Fruit fly (Drosophila melanogaster) whole organism, embryonic: ENCODE results near the gene Gyc88E.

Experiments used
- ATbp ChIP-seq: fragments of 200-800 bp; sonication (Bioruptor generic); optimal IDR thresholded peaks from 2 replicates; lab custom pipeline; 2017; ENCODE audit warnings: missing biosample characterization, mild to moderate bottlenecking, missing genetic modification characterization, missing genetic modification reagents
- Asciz ChIP-seq: fragments of 200-800 bp; sonication (Bioruptor generic); optimal IDR thresholded peaks from 2 replicates; lab custom pipeline; 2017; ENCODE audit warnings: missing biosample characterization, mild to moderate bottlenecking, missing genetic modification characterization, missing genetic modification reagents
- Bgb ChIP-seq: fragments of 200-800 bp; sonication (Bioruptor generic); IDR thresholded peaks from 2 replicates; pipeline ENCODE4 v1.3.6; 2022; ENCODE audit warnings: missing biosample characterization, missing genetic modification characterization; ENCODE audit not compliant: partially characterized antibody
- CG1233 ChIP-seq: fragments of 200-800 bp; sonication (Bioruptor generic); optimal IDR thresholded peaks from 4 replicates; lab custom pipeline; 2018; ENCODE audit warnings: missing biosample characterization, mild to moderate bottlenecking, missing genetic modification characterization
- CG13287 ChIP-seq: fragments of 200-800 bp; sonication (Bioruptor generic); IDR thresholded peaks from 2 replicates; pipeline ENCODE4 v1.3.6; 2022; ENCODE audit warnings: missing biosample characterization, missing genetic modification characterization; ENCODE audit not compliant: partially characterized antibody
- CG14014 ChIP-seq: fragments of 200-800 bp; sonication (Bioruptor generic); IDR thresholded peaks from 2 replicates; pipeline ENCODE4 v1.3.6; 2022; ENCODE audit warnings: missing biosample characterization, missing genetic modification characterization
- CG16863 ChIP-seq: fragments of 200-800 bp; sonication (Bioruptor generic); optimal IDR thresholded peaks from 3 replicates; lab custom pipeline; 2016; ENCODE audit warnings: missing biosample characterization, missing genetic modification characterization
- CG17186 ChIP-seq: fragments of 200-800 bp; sonication (Bioruptor generic); optimal IDR thresholded peaks from 3 replicates; lab custom pipeline; 2017; ENCODE audit warnings: missing biosample characterization, missing genetic modification reagents, missing genetic modification characterization
- CG17359 ChIP-seq: fragments of 200-800 bp; sonication (Bioruptor generic); optimal IDR thresholded peaks from 3 replicates; lab custom pipeline; 2018; ENCODE audit warnings: missing biosample characterization, mild to moderate bottlenecking, missing genetic modification characterization, moderate library complexity
- CG2712 ChIP-seq: fragments of 200-800 bp; optimal IDR thresholded peaks from 3 replicates; lab custom pipeline; 2019; ENCODE audit warnings: missing biosample characterization, mild to moderate bottlenecking, missing genetic modification characterization, moderate library complexity
- CG32772 ChIP-seq: fragments of 200-800 bp; sonication (Bioruptor generic); IDR thresholded peaks from 2 replicates; pipeline ENCODE4 v1.3.6; 2022; ENCODE audit warnings: missing biosample characterization, missing genetic modification characterization
- CG34224 ChIP-seq: fragments of 200-800 bp; sonication (Bioruptor generic); IDR thresholded peaks from 3 replicates; pipeline ENCODE4 v1.3.6; 2022; ENCODE audit warnings: missing biosample characterization, missing genetic modification characterization; ENCODE audit not compliant: partially characterized antibody
- CG3726 ChIP-seq: fragments of 200-800 bp; sonication (Bioruptor generic); IDR thresholded peaks from 3 replicates; pipeline ENCODE4, ENCODE4 v1.3.6; 2022; ENCODE audit warnings: missing biosample characterization, missing genetic modification characterization
- CG42726 ChIP-seq: fragments of 200-800 bp; sonication (Bioruptor generic); IDR thresholded peaks from 2 replicates; pipeline ENCODE4 v1.3.6; 2022; ENCODE audit warnings: missing biosample characterization, missing genetic modification characterization; ENCODE audit not compliant: partially characterized antibody
- CG9437 ChIP-seq: fragments of 200-800 bp; sonication (Bioruptor generic); optimal IDR thresholded peaks from 2 replicates; lab custom pipeline; 2018; ENCODE audit warnings: missing biosample characterization, mild to moderate bottlenecking, missing genetic modification characterization
- CG9932 ChIP-seq: fragments of 200-800 bp; sonication (Bioruptor generic); IDR thresholded peaks from 2 replicates; pipeline ENCODE4 v1.3.6; 2022; ENCODE audit warnings: missing biosample characterization, missing genetic modification characterization
- Chrac-16 ChIP-seq: fragments of 200-800 bp; sonication (Bioruptor generic); optimal IDR thresholded peaks from 3 replicates; lab custom pipeline; 2016; ENCODE audit warnings: missing biosample characterization, missing genetic modification characterization
- Dll ChIP-seq: fragments of 200-800 bp; sonication (Bioruptor generic); IDR thresholded peaks from 4 replicates; pipeline ENCODE4 v1.3.6; 2022; ENCODE audit warnings: missing biosample characterization, missing genetic modification characterization; ENCODE audit not compliant: partially characterized antibody
- Doc3 ChIP-seq: fragments of 200-800 bp; sonication (Bioruptor generic); IDR thresholded peaks from 3 replicates; pipeline ENCODE4 v1.3.6; 2022; ENCODE audit warnings: missing biosample characterization, missing genetic modification characterization; ENCODE audit not compliant: partially characterized antibody
- GATAe ChIP-seq: fragments of 200-800 bp; sonication (Bioruptor generic); conservative IDR thresholded peaks from 2 replicates; pipeline ENCODE4 v1.3.6; 2022; ENCODE audit warnings: missing biosample characterization, missing genetic modification characterization
- HLHmδ ChIP-seq: fragments of 200-800 bp; sonication (Bioruptor generic); optimal IDR thresholded peaks from 2 replicates; lab custom pipeline; 2018; ENCODE audit warnings: missing biosample characterization, mild to moderate bottlenecking, missing genetic modification characterization, moderate library complexity
- MESR4 ChIP-seq: fragments of 200-800 bp; sonication (Bioruptor generic); optimal IDR thresholded peaks from 2 replicates; lab custom pipeline; 2018; ENCODE audit warnings: missing biosample characterization, mild to moderate bottlenecking, missing genetic modification characterization, moderate library complexity
- Med ChIP-seq: fragments of 200-800 bp; sonication (Bioruptor generic); peaks from one replicate; lab custom pipeline; 2016; ENCODE audit warnings: missing biosample characterization, missing genetic modification characterization, mild to moderate bottlenecking, inconsistent platforms, moderate library complexity
- Nf-YB ChIP-seq: fragments of 200-800 bp; sonication (Bioruptor generic); optimal IDR thresholded peaks from 3 replicates; lab custom pipeline; 2019; ENCODE audit warnings: missing biosample characterization, mild to moderate bottlenecking, missing genetic modification characterization, moderate library complexity
- NfI ChIP-seq: fragments of 200-800 bp; sonication (Bioruptor generic); optimal IDR thresholded peaks from 3 replicates; lab custom pipeline; 2018; ENCODE audit warnings: missing biosample characterization, mild to moderate bottlenecking, missing genetic modification characterization, moderate library complexity
- Oaz ChIP-seq: fragments of 200-800 bp; sonication (Bioruptor generic); IDR thresholded peaks from 2 replicates; pipeline ENCODE4 v1.3.6; 2022; ENCODE audit warnings: missing biosample characterization, missing genetic modification characterization
- Opbp ChIP-seq: fragments of 200-800 bp; sonication (Bioruptor generic); IDR thresholded peaks from 3 replicates; pipeline ENCODE4 v1.3.6; 2022; ENCODE audit warnings: missing biosample characterization, missing genetic modification characterization; ENCODE audit not compliant: partially characterized antibody
- Scr ChIP-seq: fragments of 200-800 bp; sonication (Bioruptor generic); IDR thresholded peaks from 2 replicates; pipeline ENCODE4 v1.3.6; 2022; ENCODE audit warnings: missing biosample characterization, missing genetic modification characterization; ENCODE audit not compliant: partially characterized antibody
- Six4 ChIP-seq: fragments of 200-800 bp; sonication (Bioruptor generic); optimal IDR thresholded peaks from 2 replicates; lab custom pipeline; 2016; ENCODE audit warnings: missing biosample characterization, missing genetic modification characterization
- amos ChIP-seq: fragments of 200-800 bp; sonication (Bioruptor generic); IDR thresholded peaks from 2 replicates; pipeline ENCODE4 v1.3.6; 2022; ENCODE audit warnings: missing biosample characterization, missing genetic modification characterization; ENCODE audit not compliant: partially characterized antibody
- bsh ChIP-seq, 2 experiments: fragments of 200-800 bp; sonication (Bioruptor generic); optimal IDR thresholded peaks; 2 replicates each; lab custom pipeline; 2017 to 2018; ENCODE audit warnings: mild to moderate bottlenecking in 2 of 2, missing biosample characterization in 2 of 2, missing genetic modification characterization in 2 of 2, moderate library complexity in 1 of 2
- cas ChIP-seq: fragments of 200-800 bp; sonication (Bioruptor generic); IDR thresholded peaks from 2 replicates; pipeline ENCODE4 v1.3.6; 2022; ENCODE audit warnings: missing biosample characterization, missing genetic modification characterization
- dm ChIP-seq: fragments of 200-800 bp; sonication (Bioruptor generic); optimal IDR thresholded peaks from 3 replicates; lab custom pipeline; 2016; ENCODE audit warnings: missing biosample characterization, missing genetic modification characterization
- gro ChIP-seq: fragments of 200-800 bp; sonication (Bioruptor generic); optimal IDR thresholded peaks from 2 replicates; lab custom pipeline; 2016; ENCODE audit warnings: missing biosample characterization, missing genetic modification characterization
- hbn ChIP-seq: fragments of 200-800 bp; sonication (Bioruptor generic); IDR thresholded peaks from 2 replicates; pipeline ENCODE4 v1.3.6; 2022; ENCODE audit warnings: missing biosample characterization, missing genetic modification characterization; ENCODE audit not compliant: partially characterized antibody
- kay ChIP-seq: fragments of 200-800 bp; sonication (Bioruptor generic); optimal IDR thresholded peaks from 2 replicates; lab custom pipeline; 2016; ENCODE audit warnings: missing biosample characterization, missing genetic modification characterization
- ken ChIP-seq: fragments of 200-800 bp; sonication (Bioruptor generic); IDR thresholded peaks from 3 replicates; pipeline ENCODE4 v1.3.6; 2022; ENCODE audit warnings: missing biosample characterization, missing genetic modification characterization
- klu ChIP-seq: fragments of 200-800 bp; sonication (Bioruptor generic); IDR thresholded peaks from 2 replicates; pipeline ENCODE4 v1.3.6; 2022; ENCODE audit warnings: missing biosample characterization, missing genetic modification characterization
- lbe ChIP-seq: fragments of 200-800 bp; sonication (Bioruptor generic); optimal IDR thresholded peaks from 2 replicates; lab custom pipeline; 2016; ENCODE audit warnings: missing biosample characterization, mild to moderate bottlenecking, missing genetic modification characterization
- lilli ChIP-seq: fragments of 200-800 bp; sonication (Bioruptor generic); optimal IDR thresholded peaks from 3 replicates; lab custom pipeline; 2016; ENCODE audit warnings: missing biosample characterization, missing genetic modification characterization
- pb ChIP-seq: fragments of 200-800 bp; sonication (Bioruptor generic); optimal IDR thresholded peaks from 3 replicates; lab custom pipeline; 2016; ENCODE audit warnings: missing biosample characterization, missing genetic modification characterization
- ssp ChIP-seq: fragments of 200-800 bp; sonication (Bioruptor generic); IDR thresholded peaks from 2 replicates; pipeline ENCODE4 v1.3.6; 2022; ENCODE audit warnings: missing biosample characterization, missing genetic modification characterization
- tna ChIP-seq: fragments of 200-800 bp; sonication (Bioruptor generic); IDR thresholded peaks from 2 replicates; pipeline ENCODE4 v1.3.6; 2022; ENCODE audit warnings: missing biosample characterization, missing genetic modification characterization; ENCODE audit not compliant: partially characterized antibody
- trem ChIP-seq: fragments of 200-800 bp; optimal IDR thresholded peaks from 3 replicates; lab custom pipeline; 2019; ENCODE audit warnings: missing biosample characterization, mild to moderate bottlenecking, missing genetic modification characterization, moderate library complexity
- unc-4 ChIP-seq: fragments of 200-800 bp; sonication (Bioruptor generic); IDR thresholded peaks from 2 replicates; pipeline ENCODE4 v1.3.6; 2022; ENCODE audit warnings: missing biosample characterization, missing genetic modification characterization; ENCODE audit not compliant: partially characterized antibody
- vnd ChIP-seq: fragments of 200-800 bp; sonication (Bioruptor generic); IDR thresholded peaks from 3 replicates; pipeline ENCODE4 v1.3.6; 2022; ENCODE audit warnings: missing biosample characterization, missing genetic modification characterization; ENCODE audit not compliant: partially characterized antibody

Gene Gyc88E

dm6 chr3R:15206273-15206672, 56.1 kb downstream of the Gyc88E start, which contains the start of gene Spn88Ea (continued):
- TF ChIP-seq CG42726 (peak; percentile 35; the same call in 1 of the 2 replicates), MESR4 (peak; percentile 18), CG14014 (GFP tag; lab: Robert Waterston, UW) (0 out of 2 replicates have a peak, but pooled peaks have one; percentile 22), CG34224 (GFP tag; lab: Robert Waterston, UW) (peak; percentile 33; the same call in 1 of the 3 replicates), tna (GFP tag; lab: Robert Waterston, UW) (peak; percentile 23; the same call in 1 of the 2 replicates), CG9932 (GFP tag; lab: Robert Waterston, UW) (no peak), CG13287 (GFP tag; lab: Robert Waterston, UW) (peak; percentile 44), pb (no peak), lbe (GFP tag; lab: Kevin White, UChicago) (no peak), Scr (GFP tag; lab: Robert Waterston, UW) (0 out of 2 replicates have a peak, but pooled peaks have one; percentile 19), Dll (GFP tag; lab: Robert Waterston, UW) (0 out of 4 replicates have a peak, but pooled peaks have one; percentile 29), Med (peak; percentile 70), gro (GFP tag; lab: Kevin White, UChicago) (peak; percentile 22), bsh (GFP tag; optimal IDR thresholded peaks at IDR 0.05; lab: Kevin White, UChicago) (no peak), Asciz (GFP tag; lab: Kevin White, UChicago) (no peak), Doc3 (GFP tag; lab: Robert Waterston, UW) (peak; percentile 44; the same call in 1 of the 3 replicates), CG17186 (GFP tag; lab: Kevin White, UChicago) (peak; percentile 35), unc-4 (GFP tag; lab: Robert Waterston, UW) (peak; percentile 39; the same call in 1 of the 2 replicates), Opbp (GFP tag; lab: Robert Waterston, UW) (peak; percentile 36; the same call in 1 of the 3 replicates), ssp (GFP tag; lab: Robert Waterston, UW) (peak; percentile 33; the same call in 1 of the 2 replicates), amos (peak; percentile 35; the same call in 1 of the 2 replicates), Oaz (GFP tag; lab: Robert Waterston, UW) (no peak), CG3726 (no peak), Bgb (peak; percentile 54), CG17359 (tag; lab: Kevin White, UChicago) (peak; percentile 16)

dm6 chr3R:15208712-15209499, 58.7 kb downstream of the Gyc88E start, which contains the start of the genes Spn88Eb and Mau2:
TSS of gene Spn88Eb (minus strand) at chr3R:15208762.
TSS of gene Mau2 (plus strand) at chr3R:15209204.
- peak; percentile 43 for TF ChIP-seq CG1233
- peak; percentile 47; the same call in 1 of the 2 replicates for TF ChIP-seq cas (GFP tag; lab: Robert Waterston, UW)
- peak; percentile 69; the same call in 2 of the 3 replicates for TF ChIP-seq vnd (GFP tag; lab: Robert Waterston, UW)
- TF ChIP-seq NfI (GFP tag; lab: Kevin White, UChicago) = peak; percentile 73
- TF ChIP-seq Chrac-16 (GFP tag; lab: Kevin White, UChicago) = peak; percentile 65
- TF ChIP-seq kay (GFP tag; lab: Kevin White, UChicago) = peak; percentile 60
- peak; percentile 57; the same call in 1 of the 2 replicates for TF ChIP-seq CG32772 (GFP tag; lab: Robert Waterston, UW)
- TF ChIP-seq dm (GFP tag; lab: Kevin White, UChicago) = peak; percentile 49
- no peak for TF ChIP-seq Nf-YB (GFP tag; lab: Kevin White, UChicago)
- peak; percentile 69 for TF ChIP-seq klu (GFP tag; lab: Robert Waterston, UW)
- TF ChIP-seq Dll (GFP tag; lab: Robert Waterston, UW) = peak; percentile 75; the same call in 3 of the 4 replicates
- TF ChIP-seq Six4 (GFP tag; lab: Kevin White, UChicago) = peak; percentile 38
- no peak; the same call in 1 of the 2 replicates for TF ChIP-seq GATAe
- no peak for TF ChIP-seq HLHmδ
- TF ChIP-seq lilli (GFP tag; lab: Kevin White, UChicago) = peak; percentile 73
- peak; percentile 55 for TF ChIP-seq CG16863 (GFP tag; lab: Kevin White, UChicago)
- TF ChIP-seq ATbp (GFP tag; lab: Kevin White, UChicago) = no peak
- peak; percentile 90 for TF ChIP-seq CG2712 (tag; lab: Kevin White, UChicago)
- peak; percentile 82 for TF ChIP-seq ken (GFP tag; lab: Robert Waterston, UW)
- TF ChIP-seq trem = peak; percentile 49
- peak; percentile 68 for TF ChIP-seq hbn (GFP tag; lab: Robert Waterston, UW)
- peak; percentile 38 for TF ChIP-seq CG9437 (GFP tag; lab: Kevin White, UChicago)
